Worm (Caenorhabditis elegans): ENCODE data around the gene dhs-20.
A peak's percentile ranks its signal among the peaks of the same experiment; 100 is the strongest.

dhs-20 gene

ce11 chrV:11572803-11573490 is 31.4 kb downstream of the dhs-20 start, which contains the start of the genes H12C20.7 and nhr-68:
Gene H12C20.7, minus strand, starts transcription at chrV:11572990.
Gene nhr-68, plus strand, starts transcription at chrV:11573440.
- peak; percentile 91 for TF ChIP-seq nhr-129 (tag; optimal IDR thresholded peaks at IDR 0.05)
- TF ChIP-seq nhr-21 (tag; optimal IDR thresholded peaks at IDR 0.05), result peak; percentile 99
- peak; percentile 71 for TF ChIP-seq nhr-6 (tag; optimal IDR thresholded peaks at IDR 0.05)
- peak; percentile 4 for TF ChIP-seq nhr-11 (tag; optimal IDR thresholded peaks at IDR 0.05)
- TF ChIP-seq elt-1 (tag; optimal IDR thresholded peaks at IDR 0.05), result peak; percentile 27
- TF ChIP-seq ZK546.5 (tag; optimal IDR thresholded peaks at IDR 0.05), result no peak
- peak; percentile 100 for TF ChIP-seq sma-9 (GFP tag; optimal IDR thresholded peaks at IDR 0.05)
- peak; percentile 32 for TF ChIP-seq sma-9 (tag; optimal IDR thresholded peaks at IDR 0.05)
- TF ChIP-seq gmeb-1 (tag; optimal IDR thresholded peaks at IDR 0.05), result peak; percentile 63
- peak; percentile 90 for TF ChIP-seq sem-4 (tag; optimal IDR thresholded peaks at IDR 0.05)
- no peak for TF ChIP-seq unc-62 (GFP tag; optimal IDR thresholded peaks at IDR 0.05)
- TF ChIP-seq ztf-4 (tag; optimal IDR thresholded peaks at IDR 0.05), result peak; percentile 38
- no peak for TF ChIP-seq ztf-11 (tag; optimal IDR thresholded peaks at IDR 0.05)
- no peak for TF ChIP-seq mab-5 (tag; optimal IDR thresholded peaks at IDR 0.05)
- TF ChIP-seq Y55F3AM.14 (GFP tag; optimal IDR thresholded peaks at IDR 0.05), result peak; percentile 82
- peak; percentile 96 for TF ChIP-seq crh-2 (tag; optimal IDR thresholded peaks at IDR 0.05)
- peak; percentile 86 for TF ChIP-seq fos-1 (tag; optimal IDR thresholded peaks at IDR 0.05)
- peak; percentile 44 for TF ChIP-seq ama-1 (optimal IDR thresholded peaks at IDR 0.05)
- peak; percentile 49 for TF ChIP-seq C34F6.9 (tag; optimal IDR thresholded peaks at IDR 0.05)
- peak; percentile 99 for TF ChIP-seq sma-3 (GFP tag; optimal IDR thresholded peaks at IDR 0.05)
- TF ChIP-seq lsy-2 (tag; optimal IDR thresholded peaks at IDR 0.05), result peak in 1 of 2 experiments; percentile 90
- peak; percentile 85 for TF ChIP-seq blmp-1 (tag; optimal IDR thresholded peaks at IDR 0.05; ENCODE audit: insufficient read depth)
- TF ChIP-seq ceh-16 (tag; optimal IDR thresholded peaks at IDR 0.05), result peak; percentile 45
- no peak for TF ChIP-seq mbf-1 (tag; optimal IDR thresholded peaks at IDR 0.05)
- TF ChIP-seq lin-11 (tag; optimal IDR thresholded peaks at IDR 0.05), result no peak
- peak; percentile 97 for TF ChIP-seq F13H6.1 (tag; optimal IDR thresholded peaks at IDR 0.05)
- TF ChIP-seq nhr-10 (tag; optimal IDR thresholded peaks at IDR 0.05), result peak; percentile 97
- TF ChIP-seq ceh-82 (tag; optimal IDR thresholded peaks at IDR 0.05), result no peak
- TF ChIP-seq lin-13 (GFP tag; optimal IDR thresholded peaks at IDR 0.05), result peak; percentile 47
- TF ChIP-seq egl-27 (tag; optimal IDR thresholded peaks at IDR 0.05), result peak; percentile 67
- peak; percentile 34 to 89 for TF ChIP-seq mdl-1 (tag; optimal IDR thresholded peaks at IDR 0.05)
- no peak for TF ChIP-seq R02D3.7 (tag; optimal IDR thresholded peaks at IDR 0.05)

- no peak for TF ChIP-seq nhr-77 (tag; optimal IDR thresholded peaks at IDR 0.05)
- TF ChIP-seq fos-1 (tag; optimal IDR thresholded peaks at IDR 0.05), result peak; percentile 6
- peak; percentile 1 for TF ChIP-seq ztf-4 (tag; optimal IDR thresholded peaks at IDR 0.05)
- no peak for TF ChIP-seq elt-1 (tag; optimal IDR thresholded peaks at IDR 0.05)
- TF ChIP-seq nhr-21 (tag; optimal IDR thresholded peaks at IDR 0.05), result peak; percentile 4
- TF ChIP-seq sma-9 (GFP tag; optimal IDR thresholded peaks at IDR 0.05), result peak; percentile 42
- no peak for TF ChIP-seq sma-9 (tag; optimal IDR thresholded peaks at IDR 0.05)
- peak; percentile 41 for TF ChIP-seq nhr-129 (tag; optimal IDR thresholded peaks at IDR 0.05)
Observed at ce11 chrV:11570169-11570651, 34.2 kb downstream of the dhs-20 start, which contains the start of the genes nhr-101 and pms-2. Gene nhr-101, plus strand, starts transcription at chrV:11570476. Gene pms-2, minus strand, starts transcription at chrV:11570601.

ce11 chrV:11564573-11564972 is 39.8 kb downstream of the dhs-20 start, which contains the start of gene srx-87:
Gene srx-87, plus strand, starts transcription at chrV:11564873.
- TF ChIP-seq unc-62 (GFP tag; optimal IDR thresholded peaks at IDR 0.05), result no peak
- no peak for TF ChIP-seq sma-3 (GFP tag; optimal IDR thresholded peaks at IDR 0.05)
- no peak for TF ChIP-seq C34F6.9 (tag; optimal IDR thresholded peaks at IDR 0.05)
- TF ChIP-seq ama-1 (optimal IDR thresholded peaks at IDR 0.05), result no peak
- TF ChIP-seq ceh-16 (tag; optimal IDR thresholded peaks at IDR 0.05), result no peak
- no peak for TF ChIP-seq ZK546.5 (tag; optimal IDR thresholded peaks at IDR 0.05)

ce11 chrV:11562643-11563042 is 41.7 kb downstream of the dhs-20 start, which contains the start of gene srx-86:
Gene srx-86, plus strand, starts transcription at chrV:11562943.
- TF ChIP-seq nhr-129 (tag; optimal IDR thresholded peaks at IDR 0.05), result no peak
- TF ChIP-seq sma-9 (GFP tag; optimal IDR thresholded peaks at IDR 0.05), result no peak
- no peak for TF ChIP-seq sma-9 (tag; optimal IDR thresholded peaks at IDR 0.05)
- no peak for TF ChIP-seq egl-27 (tag; optimal IDR thresholded peaks at IDR 0.05)
- TF ChIP-seq Y55F3AM.14 (GFP tag; optimal IDR thresholded peaks at IDR 0.05), result no peak
- no peak for TF ChIP-seq aly-2 (tag; optimal IDR thresholded peaks at IDR 0.05)
- no peak for TF ChIP-seq peb-1 (tag; optimal IDR thresholded peaks at IDR 0.05)
- TF ChIP-seq mab-5 (tag; optimal IDR thresholded peaks at IDR 0.05), result no peak
- TF ChIP-seq unc-62 (GFP tag; optimal IDR thresholded peaks at IDR 0.05), result no peak
- no peak for TF ChIP-seq zag-1 (tag; optimal IDR thresholded peaks at IDR 0.05)
- no peak for TF ChIP-seq alr-1 (tag; optimal IDR thresholded peaks at IDR 0.05)
- TF ChIP-seq nhr-237 (tag; optimal IDR thresholded peaks at IDR 0.05), result no peak
- no peak for TF ChIP-seq gmeb-1 (tag; optimal IDR thresholded peaks at IDR 0.05)
- TF ChIP-seq R02D3.7 (tag; optimal IDR thresholded peaks at IDR 0.05), result no peak
- TF ChIP-seq skn-1 (tag; optimal IDR thresholded peaks at IDR 0.05), result no peak

Measured in whole organism, L2 larva.